Fruit fly (Drosophila melanogaster): ENCODE results near the gene Aven.

Aven gene

DNA sequence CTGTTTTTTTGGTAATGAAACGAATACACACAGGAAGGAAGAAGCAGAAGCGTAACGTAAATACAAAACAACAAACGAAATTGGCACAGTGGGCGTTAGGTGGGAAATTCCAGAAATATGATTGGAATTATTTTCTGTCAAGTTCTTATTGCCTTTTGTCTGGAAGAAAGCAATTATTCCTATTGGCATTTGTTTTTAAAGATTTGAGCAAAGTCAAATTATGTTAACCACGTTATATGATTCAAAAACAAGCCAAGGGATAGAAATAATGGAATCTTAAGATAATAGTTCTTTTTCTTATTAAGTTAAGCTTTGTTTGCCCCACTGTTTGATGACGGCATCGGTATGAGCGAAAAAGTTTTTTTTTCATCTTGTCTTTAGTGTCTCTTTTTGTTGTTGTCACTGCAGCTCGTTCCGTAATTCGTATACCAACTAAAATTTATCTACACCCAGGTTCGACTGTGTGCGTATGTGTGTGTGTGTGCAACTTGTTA lies 49.9 kb downstream of the Aven start (continued):
- TF ChIP-seq fd59A (GFP tag; optimal IDR thresholded peaks at IDR 0.05) (peak; percentile 97), Lpt (GFP tag; optimal IDR thresholded peaks at IDR 0.05) (peak; percentile 98), CG11294 (GFP tag; IDR thresholded peaks at IDR 0.05) (peak; percentile 95), Ets96B (tag; optimal IDR thresholded peaks at IDR 0.05) (peak; percentile 97), CG32006 (GFP tag; optimal IDR thresholded peaks at IDR 0.05) (peak; percentile 99), CG15336 (GFP tag; IDR thresholded peaks at IDR 0.05) (peak; percentile 98), cyc (GFP tag; optimal IDR thresholded peaks at IDR 0.05) (peak; percentile 98), CG10669 (GFP tag; optimal IDR thresholded peaks at IDR 0.05) (peak; percentile 98), fd85E (GFP tag; optimal IDR thresholded peaks at IDR 0.05) (peak; percentile 90), CG31627 (GFP tag; optimal IDR thresholded peaks at IDR 0.05) (peak; percentile 99), svp (GFP tag) (peak; percentile 99), Hr38 (GFP tag; optimal IDR thresholded peaks at IDR 0.05) (peak; percentile 51), Sox14 (GFP tag; optimal IDR thresholded peaks at IDR 0.05) (peak; percentile 99), Blimp-1 (GFP tag; optimal IDR thresholded peaks at IDR 0.05) (peak; percentile 93), ss (GFP tag; optimal IDR thresholded peaks at IDR 0.05) (peak; percentile 73 to 96), topi (GFP tag; optimal IDR thresholded peaks at IDR 0.05) (peak; percentile 99), lz (GFP tag; optimal IDR thresholded peaks at IDR 0.05) (peak; percentile 99), Sox15 (GFP tag; optimal IDR thresholded peaks at IDR 0.05) (peak; percentile 98), CG1621 (tag; optimal IDR thresholded peaks at IDR 0.05) (peak; percentile 95), CG8119 (GFP tag; IDR thresholded peaks at IDR 0.05) (peak; percentile 98), dsx (GFP tag; optimal IDR thresholded peaks at IDR 0.05; ENCODE audit: poor library complexity, severe bottlenecking) (peak; percentile 92), CG8319 (GFP tag; optimal IDR thresholded peaks at IDR 0.05) (peak; percentile 98), esn (GFP tag; optimal IDR thresholded peaks at IDR 0.05) (peak; percentile 99), CG34406 (GFP tag; optimal IDR thresholded peaks at IDR 0.05) (peak; percentile 98)

DNA sequence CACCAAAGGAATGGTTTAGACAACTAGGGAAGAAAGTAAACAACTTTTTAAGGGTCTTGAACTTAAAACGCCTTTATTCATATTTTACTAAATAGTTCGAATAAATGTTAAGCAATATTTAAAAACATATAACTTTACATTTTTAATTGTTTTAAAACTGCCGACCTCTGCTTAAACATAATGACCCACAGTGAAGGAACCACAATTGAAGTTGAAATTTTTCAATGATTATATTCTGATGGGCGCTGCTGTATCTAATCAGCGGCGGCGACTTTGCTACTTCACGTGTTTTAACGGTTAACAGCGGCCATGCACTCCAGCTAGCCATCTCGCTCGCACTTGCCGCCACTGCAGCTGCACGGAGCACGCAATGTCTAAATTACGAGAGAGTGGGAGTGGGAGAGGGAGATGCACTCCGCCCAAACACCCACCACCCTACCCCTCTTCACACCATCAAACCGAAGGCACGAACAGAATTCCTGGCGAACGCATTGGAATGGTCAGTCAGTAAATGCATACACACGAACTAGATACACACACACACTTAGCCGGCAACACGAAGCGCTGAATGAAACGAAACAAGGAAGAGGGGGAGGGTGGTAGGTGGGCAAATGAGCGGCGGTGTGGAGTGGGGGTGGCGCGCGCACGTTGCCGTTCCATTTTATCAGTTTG lies 50.6 kb downstream of the Aven start:
- TF ChIP-seq dsx (GFP tag; optimal IDR thresholded peaks at IDR 0.05; ENCODE audit: poor library complexity, severe bottlenecking), result no peak
- TF ChIP-seq ss (GFP tag; optimal IDR thresholded peaks at IDR 0.05), result peak in 1 of 2 experiments; percentile 96
- TF ChIP-seq Sox14 (GFP tag; optimal IDR thresholded peaks at IDR 0.05), result peak; percentile 55
- peak; percentile 72; the same call in 2 of the 3 replicates for TF ChIP-seq CG6163 (GFP tag; IDR thresholded peaks at IDR 0.05)
- peak; percentile 65 for TF ChIP-seq topi (GFP tag; optimal IDR thresholded peaks at IDR 0.05)
- TF ChIP-seq CG6792 (GFP tag; optimal IDR thresholded peaks at IDR 0.05), result peak; percentile 5
- peak; percentile 54 for TF ChIP-seq CG10669 (GFP tag; optimal IDR thresholded peaks at IDR 0.05)
- TF ChIP-seq Smox (GFP tag; optimal IDR thresholded peaks at IDR 0.05), result peak; percentile 51
- TF ChIP-seq acj6 (GFP tag; optimal IDR thresholded peaks at IDR 0.05), result peak; percentile 34
- TF ChIP-seq cyc (GFP tag; optimal IDR thresholded peaks at IDR 0.05), result peak; percentile 9
- peak; percentile 60 for TF ChIP-seq achi (GFP tag; optimal IDR thresholded peaks at IDR 0.05)
- peak; percentile 53 for TF ChIP-seq Sox102F (GFP tag; optimal IDR thresholded peaks at IDR 0.05)
- TF ChIP-seq CG4318 (GFP tag; optimal IDR thresholded peaks at IDR 0.05), result peak; percentile 47
- TF ChIP-seq CG11902 (GFP tag; optimal IDR thresholded peaks at IDR 0.05), result no peak
- TF ChIP-seq Blimp-1 (GFP tag; optimal IDR thresholded peaks at IDR 0.05), result no peak
- no peak for TF ChIP-seq Hr38 (GFP tag; optimal IDR thresholded peaks at IDR 0.05)
- peak; percentile 25 for TF ChIP-seq CG3032 (tag; optimal IDR thresholded peaks at IDR 0.05)
- peak; percentile 61 for TF ChIP-seq CG6276 (GFP tag; optimal IDR thresholded peaks at IDR 0.05)
- no peak for TF ChIP-seq Eip93F (GFP tag; optimal IDR thresholded peaks at IDR 0.05)
- peak; percentile 68 for TF ChIP-seq Hr4 (GFP tag; optimal IDR thresholded peaks at IDR 0.05)
- peak; percentile 73 for TF ChIP-seq CG32006 (GFP tag; optimal IDR thresholded peaks at IDR 0.05)
- peak; percentile 73 for TF ChIP-seq Met (GFP tag; optimal IDR thresholded peaks at IDR 0.05)
- peak; percentile 4 for TF ChIP-seq Eip75B (GFP tag; optimal IDR thresholded peaks at IDR 0.05)
- TF ChIP-seq Eip78C (GFP tag), result peak; percentile 85
- TF ChIP-seq Ets21C (GFP tag; optimal IDR thresholded peaks at IDR 0.05), result no peak
- peak; percentile 61 for TF ChIP-seq Gug (GFP tag; IDR thresholded peaks at IDR 0.05)
- TF ChIP-seq fd85E (GFP tag; optimal IDR thresholded peaks at IDR 0.05), result no peak
- TF ChIP-seq CG34406 (GFP tag; optimal IDR thresholded peaks at IDR 0.05), result peak; percentile 54
- TF ChIP-seq net (GFP tag; optimal IDR thresholded peaks at IDR 0.05), result peak; percentile 53
- TF ChIP-seq CG8632 (GFP tag; optimal IDR thresholded peaks at IDR 0.05), result peak; percentile 34
- no peak for TF ChIP-seq CG6854 (GFP tag; optimal IDR thresholded peaks at IDR 0.05)
- peak; percentile 31 for TF ChIP-seq Ets96B (tag; optimal IDR thresholded peaks at IDR 0.05)
- no peak for TF ChIP-seq CG6808 (GFP tag; optimal IDR thresholded peaks at IDR 0.05)
- peak; percentile 33 for TF ChIP-seq Sox15 (GFP tag; optimal IDR thresholded peaks at IDR 0.05)
- peak; percentile 47 for TF ChIP-seq CG10631 (GFP tag; optimal IDR thresholded peaks at IDR 0.05)
- TF ChIP-seq CG8119 (GFP tag; IDR thresholded peaks at IDR 0.05), result peak; percentile 68
- TF ChIP-seq eg (GFP tag; IDR thresholded peaks at IDR 0.05), result peak; percentile 63
- no peak for TF ChIP-seq CG8319 (GFP tag; optimal IDR thresholded peaks at IDR 0.05)

All from whole organism, prepupa.